Fruit fly (Drosophila melanogaster) whole organism, embryonic: ENCODE data around the gene mmy.

ENCODE experiments used
- Adf1 ChIP-seq: fragments of 200-800 bp; sonication (Bioruptor generic); IDR thresholded peaks from 2 replicates; pipeline ENCODE4 v1.3.6; 2022; ENCODE audit warnings: missing biosample characterization, missing genetic modification characterization
- Atf-2 ChIP-seq: fragments of 200-800 bp; sonication (Bioruptor generic); optimal IDR thresholded peaks from 2 replicates; lab custom pipeline; 2016; ENCODE audit warnings: missing biosample characterization, missing genetic modification characterization
- C15 ChIP-seq: fragments of 200-800 bp; sonication (Bioruptor generic); IDR thresholded peaks from 3 replicates; pipeline ENCODE4 v1.3.6; 2022; ENCODE audit warnings: missing biosample characterization, missing genetic modification characterization
- CG10979 ChIP-seq: fragments of 200-800 bp; sonication (Bioruptor generic); optimal IDR thresholded peaks from 2 replicates; lab custom pipeline; 2018; ENCODE audit warnings: missing biosample characterization, mild to moderate bottlenecking, missing genetic modification characterization, moderate library complexity
- CG11695 ChIP-seq: fragments of 200-800 bp; sonication (Bioruptor generic); IDR thresholded peaks from 3 replicates; pipeline ENCODE4 v1.3.6; 2022; ENCODE audit warnings: missing biosample characterization, missing genetic modification characterization
- CG11723 ChIP-seq: fragments of 200-800 bp; sonication (Bioruptor generic); optimal IDR thresholded peaks from 2 replicates; lab custom pipeline; 2017; ENCODE audit warnings: missing biosample characterization, mild to moderate bottlenecking, missing genetic modification characterization
- CG12071 ChIP-seq: fragments of 200-800 bp; sonication (Bioruptor generic); optimal IDR thresholded peaks from 3 replicates; lab custom pipeline; 2018; ENCODE audit warnings: missing biosample characterization, mild to moderate bottlenecking, missing genetic modification characterization
- CG12219 ChIP-seq: fragments of 200-800 bp; sonication (Bioruptor generic); optimal IDR thresholded peaks from 3 replicates; lab custom pipeline; 2018; ENCODE audit warnings: missing biosample characterization, mild to moderate bottlenecking, missing genetic modification characterization
- CG12391 ChIP-seq: fragments of 200-800 bp; sonication (Bioruptor generic); optimal IDR thresholded peaks from 3 replicates; lab custom pipeline; 2018; ENCODE audit warnings: missing biosample characterization, mild to moderate bottlenecking, missing genetic modification characterization, moderate library complexity
- CG14441 ChIP-seq: fragments of 200-800 bp; sonication (Bioruptor generic); IDR thresholded peaks from 2 replicates; pipeline ENCODE4 v1.3.6; 2022; ENCODE audit warnings: missing biosample characterization, missing genetic modification characterization
- CG14965 ChIP-seq: fragments of 200-800 bp; sonication (Bioruptor generic); optimal IDR thresholded peaks from 2 replicates; lab custom pipeline; 2016; ENCODE audit warnings: missing biosample characterization, missing genetic modification characterization, borderline replicate concordance
- CG1602 ChIP-seq: fragments of 200-800 bp; sonication (Bioruptor generic); optimal IDR thresholded peaks from 3 replicates; lab custom pipeline; 2016; ENCODE audit warnings: missing biosample characterization, missing genetic modification characterization
- CG1603 ChIP-seq: fragments of 200-800 bp; sonication (Bioruptor generic); optimal IDR thresholded peaks from 2 replicates; lab custom pipeline; 2019; ENCODE audit warnings: missing biosample characterization, mild to moderate bottlenecking, missing genetic modification characterization, moderate library complexity
- CG16779 ChIP-seq: fragments of 200-800 bp; sonication (Bioruptor generic); IDR thresholded peaks from 2 replicates; pipeline ENCODE4 v1.3.6; 2022; ENCODE audit warnings: missing biosample characterization, missing genetic modification characterization
- CG16813 ChIP-seq: fragments of 200-800 bp; sonication (Bioruptor generic); IDR thresholded peaks from 3 replicates; pipeline ENCODE4 v1.3.6; 2022; ENCODE audit warnings: missing biosample characterization, missing genetic modification characterization; ENCODE audit not compliant: partially characterized antibody
- CG17802 ChIP-seq: fragments of 200-800 bp; sonication (Bioruptor generic); optimal IDR thresholded peaks from 2 replicates; lab custom pipeline; 2018; ENCODE audit warnings: missing biosample characterization, mild to moderate bottlenecking, missing genetic modification characterization, moderate library complexity
- CG18011 ChIP-seq: fragments of 200-800 bp; sonication (Bioruptor generic); optimal IDR thresholded peaks from 2 replicates; lab custom pipeline; 2017; ENCODE audit warnings: missing biosample characterization, missing genetic modification characterization, mild to moderate bottlenecking, moderate library complexity, missing genotype
- CG31224 ChIP-seq: fragments of 200-800 bp; sonication (Bioruptor generic); IDR thresholded peaks from 2 replicates; pipeline ENCODE4 v1.3.6; 2022; ENCODE audit warnings: missing biosample characterization, missing genetic modification characterization
- CG31365 ChIP-seq: fragments of 200-800 bp; sonication (Bioruptor generic); optimal IDR thresholded peaks from 2 replicates; lab custom pipeline; 2018; ENCODE audit warnings: missing biosample characterization, mild to moderate bottlenecking, missing genetic modification characterization
- CG32772 ChIP-seq: fragments of 200-800 bp; sonication (Bioruptor generic); IDR thresholded peaks from 2 replicates; pipeline ENCODE4 v1.3.6; 2022; ENCODE audit warnings: missing biosample characterization, missing genetic modification characterization
- CG6272 ChIP-seq: fragments of 200-800 bp; sonication (Bioruptor generic); IDR thresholded peaks from 2 replicates; pipeline ENCODE4 v1.3.6; 2022; ENCODE audit warnings: missing biosample characterization, missing genetic modification characterization
- CG6689 ChIP-seq: fragments of 200-800 bp; sonication (Bioruptor generic); IDR thresholded peaks from 2 replicates; pipeline ENCODE4 v1.3.6; 2022; ENCODE audit warnings: missing biosample characterization, missing genetic modification characterization
- CG8359 ChIP-seq: fragments of 200-800 bp; sonication (Bioruptor generic); optimal IDR thresholded peaks from 2 replicates; lab custom pipeline; 2017; ENCODE audit warnings: missing biosample characterization, mild to moderate bottlenecking, missing genetic modification characterization, borderline replicate concordance
- Chrac-16 ChIP-seq: fragments of 200-800 bp; sonication (Bioruptor generic); optimal IDR thresholded peaks from 3 replicates; lab custom pipeline; 2016; ENCODE audit warnings: missing biosample characterization, missing genetic modification characterization
- Eip74EF ChIP-seq, 2 experiments: fragments of 200-800 bp in 1 of 2; fragments of >200 bp in 1 of 2; sonication (Bioruptor generic) in 1 of 2; optimal IDR thresholded peaks; 2 replicates each; lab custom pipeline; 2017 to 2019; ENCODE audit warnings: missing biosample characterization in 2 of 2, missing genetic modification characterization in 2 of 2, mild to moderate bottlenecking in 1 of 2, moderate library complexity in 1 of 2
- Hr3 ChIP-seq: fragments of 200-800 bp; sonication (Bioruptor generic); optimal IDR thresholded peaks from 3 replicates; lab custom pipeline; 2016; ENCODE audit warnings: missing biosample characterization, missing genetic modification characterization
- NFAT ChIP-seq: fragments of 200-800 bp; sonication (Bioruptor generic); IDR thresholded peaks from 2 replicates; pipeline ENCODE4 v1.3.6; 2022; ENCODE audit warnings: missing biosample characterization, missing genetic modification characterization
- Opbp ChIP-seq: fragments of 200-800 bp; sonication (Bioruptor generic); IDR thresholded peaks from 3 replicates; pipeline ENCODE4 v1.3.6; 2022; ENCODE audit warnings: missing biosample characterization, missing genetic modification characterization; ENCODE audit not compliant: partially characterized antibody
- Pdp1 ChIP-seq, 2 experiments: fragments of 200-800 bp; sonication (Bioruptor generic); optimal IDR thresholded peaks; 3 replicates each; lab custom pipeline; 2016; ENCODE audit warnings: missing biosample characterization in 2 of 2, missing genetic modification characterization in 2 of 2, mild to moderate bottlenecking in 1 of 2, moderate library complexity in 1 of 2
- Poxn ChIP-seq: fragments of 200-800 bp; sonication (Bioruptor generic); IDR thresholded peaks from 2 replicates; pipeline ENCODE4 v1.3.6; 2022; ENCODE audit warnings: missing biosample characterization, missing genetic modification characterization
- Stat92E ChIP-seq, 3 experiments: fragments of >200 bp in 2 of 3; fragments of 200-800 bp in 1 of 3; sonication (Bioruptor generic) in 1 of 3; optimal IDR thresholded peaks; 2 replicates each; lab custom pipeline; 2017 to 2019; ENCODE audit warnings: missing biosample characterization in 3 of 3, missing genetic modification characterization in 3 of 3, mild to moderate bottlenecking in 1 of 3, moderate library complexity in 1 of 3
- Taf1 ChIP-seq: fragments of 200-800 bp; sonication (Bioruptor generic); IDR thresholded peaks from 2 replicates; pipeline ENCODE4 v1.3.6; 2022; ENCODE audit warnings: missing biosample characterization, missing genetic modification characterization
- YL-1 ChIP-seq: fragments of 200-800 bp; sonication (Bioruptor generic); optimal IDR thresholded peaks from 3 replicates; lab custom pipeline; 2017; ENCODE audit warnings: missing biosample characterization, mild to moderate bottlenecking, missing genetic modification characterization
- croc ChIP-seq: fragments of 200-800 bp; sonication (Bioruptor generic); conservative IDR thresholded peaks from 3 replicates; pipeline ENCODE4 v1.3.6; 2022; ENCODE audit warnings: missing biosample characterization, missing genetic modification characterization
- crol ChIP-seq: fragments of 200-800 bp; sonication (Bioruptor generic); IDR thresholded peaks from 2 replicates; pipeline ENCODE4 v1.3.6; 2022; ENCODE audit warnings: missing biosample characterization, missing genetic modification characterization
- disco-r ChIP-seq: fragments of 200-800 bp; sonication (Bioruptor generic); optimal IDR thresholded peaks from 2 replicates; lab custom pipeline; 2016; ENCODE audit warnings: missing biosample characterization, missing genetic modification characterization
- ems ChIP-seq: fragments of 200-800 bp; sonication (Bioruptor generic); optimal IDR thresholded peaks from 3 replicates; lab custom pipeline; 2016; ENCODE audit warnings: missing biosample characterization, missing genetic modification characterization
- fd3F ChIP-seq: fragments of 200-800 bp; sonication (Bioruptor generic); optimal IDR thresholded peaks from 2 replicates; lab custom pipeline; 2018; ENCODE audit warnings: missing biosample characterization, mild to moderate bottlenecking, missing genetic modification characterization, moderate library complexity
- gem ChIP-seq: fragments of 200-800 bp; sonication (Bioruptor generic); optimal IDR thresholded peaks from 2 replicates; lab custom pipeline; 2019; ENCODE audit warnings: missing biosample characterization, mild to moderate bottlenecking, missing genetic modification characterization, moderate library complexity
- ham ChIP-seq: fragments of 200-800 bp; sonication (Bioruptor generic); IDR thresholded peaks from 2 replicates; pipeline ENCODE4 v1.3.6; 2022; ENCODE audit warnings: missing biosample characterization, missing genetic modification characterization
- kay ChIP-seq: fragments of 200-800 bp; sonication (Bioruptor generic); optimal IDR thresholded peaks from 2 replicates; lab custom pipeline; 2016; ENCODE audit warnings: missing biosample characterization, missing genetic modification characterization
- lab ChIP-seq: fragments of 200-800 bp; sonication (Bioruptor generic); optimal IDR thresholded peaks from 3 replicates; lab custom pipeline; 2017; ENCODE audit warnings: missing biosample characterization, missing genetic modification characterization, mild to moderate bottlenecking, moderate library complexity, missing genetic modification reagents
- nau ChIP-seq: fragments of 200-800 bp; sonication (Bioruptor generic); optimal IDR thresholded peaks from 3 replicates; lab custom pipeline; 2017; ENCODE audit warnings: missing biosample characterization, mild to moderate bottlenecking, missing genetic modification characterization, missing genetic modification reagents
- otp ChIP-seq: fragments of 200-800 bp; sonication (Bioruptor generic); IDR thresholded peaks from 3 replicates; pipeline ENCODE4, ENCODE4 v1.3.6; 2022; ENCODE audit warnings: missing biosample characterization, missing genetic modification characterization
- salm ChIP-seq: fragments of 200-800 bp; sonication (Bioruptor generic); optimal IDR thresholded peaks from 2 replicates; lab custom pipeline; 2018; ENCODE audit warnings: missing biosample characterization, mild to moderate bottlenecking, missing genetic modification characterization
- sens-2 ChIP-seq: fragments of 200-800 bp; sonication (Bioruptor generic); IDR thresholded peaks from 2 replicates; pipeline ENCODE4 v1.3.6; 2022; ENCODE audit warnings: missing biosample characterization, missing genetic modification characterization
- sqz ChIP-seq: fragments of 200-800 bp; sonication (Bioruptor generic); optimal IDR thresholded peaks from 3 replicates; lab custom pipeline; 2018; ENCODE audit warnings: missing biosample characterization, mild to moderate bottlenecking, missing genetic modification characterization
- tin ChIP-seq: fragments of 200-800 bp; sonication (Bioruptor generic); optimal IDR thresholded peaks from 3 replicates; lab custom pipeline; 2016; ENCODE audit warnings: missing biosample characterization, missing genetic modification characterization
- zf30C ChIP-seq: fragments of 200-800 bp; sonication (Bioruptor generic); optimal IDR thresholded peaks from 3 replicates; lab custom pipeline; 2018; ENCODE audit warnings: missing biosample characterization, mild to moderate bottlenecking, missing genetic modification characterization

The mmy gene

dm6 chr2L:6479226-6479906 is 5.7 kb upstream of the mmy start (continued):
- TF ChIP-seq Adf1 (GFP tag; lab: Robert Waterston, UW) (peak; percentile 69), Eip74EF (GFP tag; optimal IDR thresholded peaks at IDR 0.05; lab: Kevin White, UChicago) (peak in 1 of 2 experiments; percentile 36), fd3F (GFP tag; lab: Kevin White, UChicago) (no peak), kay (GFP tag; lab: Kevin White, UChicago) (no peak), CG14965 (GFP tag; lab: Kevin White, UChicago) (no peak), crol (GFP tag; lab: Robert Waterston, UW) (no peak), ham (no peak), disco-r (no peak), CG31224 (GFP tag; lab: Robert Waterston, UW) (no peak), tin (GFP tag; lab: Kevin White, UChicago) (no peak), NFAT (GFP tag; lab: Robert Waterston, UW) (peak; percentile 27; the same call in 1 of the 2 replicates), nau (peak; percentile 57), otp (GFP tag; lab: Robert Waterston, UW) (no peak), Pdp1 (GFP tag; optimal IDR thresholded peaks at IDR 0.05; lab: Kevin White, UChicago) (no peak), zf30C (no peak), Atf-2 (GFP tag; lab: Kevin White, UChicago) (no peak), Taf1 (no peak), sens-2 (no peak), CG32772 (GFP tag; lab: Robert Waterston, UW) (no peak), CG12219 (GFP tag; lab: Kevin White, UChicago) (no peak), CG6272 (GFP tag; lab: Robert Waterston, UW) (no peak), croc (GFP tag; lab: Robert Waterston, UW) (no peak), gem (tag; lab: Kevin White, UChicago) (peak; percentile 35), ems (GFP tag; lab: Kevin White, UChicago) (no peak), CG16813 (GFP tag; lab: Robert Waterston, UW) (no peak), CG1602 (no peak), Hr3 (GFP tag; lab: Kevin White, UChicago) (no peak), CG18011 (GFP tag; lab: Kevin White, UChicago) (no peak), CG11723 (GFP tag; lab: Kevin White, UChicago) (peak; percentile 15), Opbp (GFP tag; lab: Robert Waterston, UW) (no peak), CG11695 (peak; percentile 41; the same call in 2 of the 3 replicates), sqz (peak; percentile 44), CG6689 (GFP tag; lab: Robert Waterston, UW) (peak; percentile 50; the same call in 1 of the 2 replicates), CG10979 (no peak), CG8359 (no peak), CG31365 (tag; lab: Kevin White, UChicago) (peak; percentile 62), CG1603 (tag; lab: Kevin White, UChicago) (peak; percentile 25), lab (GFP tag; lab: Kevin White, UChicago) (peak; percentile 80), CG17802 (tag; lab: Kevin White, UChicago) (no peak), Stat92E (GFP tag; optimal IDR thresholded peaks at IDR 0.05; lab: Kevin White, UChicago) (no peak), CG12391 (tag; lab: Kevin White, UChicago) (no peak), salm (tag; lab: Kevin White, UChicago) (no peak), CG16779 (GFP tag; lab: Robert Waterston, UW) (no peak), Chrac-16 (GFP tag; lab: Kevin White, UChicago) (peak; percentile 2), Poxn (GFP tag; lab: Robert Waterston, UW) (no peak), CG14441 (GFP tag; lab: Robert Waterston, UW) (no peak), YL-1 (GFP tag; lab: Kevin White, UChicago) (peak; percentile 78), CG12071 (GFP tag; lab: Kevin White, UChicago) (peak; percentile 80), C15 (GFP tag; lab: Robert Waterston, UW) (no peak)
